1 fruit fly cellular context compared by ENCODE assay signal in the genomic region with DNA sequence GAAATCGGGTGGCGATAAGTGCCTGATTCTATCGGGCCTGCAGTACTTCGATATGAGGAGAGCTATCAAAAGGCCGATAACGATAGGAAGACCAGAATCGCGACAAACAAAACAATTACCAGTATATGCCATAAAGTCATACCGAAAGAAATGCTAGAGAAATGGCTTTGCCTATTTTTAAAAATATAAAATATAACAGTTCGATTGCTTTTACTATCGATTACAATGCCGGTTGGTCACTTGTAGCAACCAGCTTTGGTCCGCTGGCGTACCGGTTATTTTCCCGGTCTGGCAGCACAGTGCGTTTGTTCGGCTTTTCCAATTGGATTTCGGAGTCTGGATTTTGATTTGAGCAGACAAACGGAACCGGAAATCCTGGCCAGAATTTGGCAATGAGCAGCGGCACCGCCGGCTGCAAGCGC.
A peak's percentile ranks its signal among the peaks of the same experiment; 100 is the strongest.
TF ChIP-seq lines count a peak whose summit lies in the region.

A gene (minus strand): TSS at position 6 of the 422 bp plus-strand sequence.
A gene (plus strand): TSS at position 287 of the 422 bp plus-strand sequence.
A gene (plus strand): TSS at position 287 of the 422 bp plus-strand sequence.

TF ChIP-seq in whole organism, embryonic, 481 proteins besides CTCF, POLR2A, EP300 and RAD21 (continued from another document and continues in another):
- TF ChIP-seq CG30020 (tag; optimal IDR thresholded peaks at IDR 0.05; lab: Kevin White, UChicago) (peak; percentile 50), Dip3 (GFP tag; optimal IDR thresholded peaks at IDR 0.05; lab: Kevin White, UChicago) (peak; percentile 8), lilli (GFP tag; optimal IDR thresholded peaks at IDR 0.05; lab: Kevin White, UChicago) (peak; percentile 18), CG12659 (GFP tag; optimal IDR thresholded peaks at IDR 0.05; lab: Kevin White, UChicago) (peak; percentile 56), BEAF-32 (GFP tag; optimal IDR thresholded peaks at IDR 0.05; lab: Kevin White, UChicago) (peak; percentile 81), Bdp1 (GFP tag; optimal IDR thresholded peaks at IDR 0.05; lab: Kevin White, UChicago) (peak; percentile 21), CrebB (tag; optimal IDR thresholded peaks at IDR 0.05; lab: Kevin White, UChicago) (peak; percentile 26), CG15514 (GFP tag; optimal IDR thresholded peaks at IDR 0.05; lab: Kevin White, UChicago) (peak; percentile 94), CG14860 (GFP tag; IDR thresholded peaks at IDR 0.05; lab: Robert Waterston, UW; ENCODE audit: partially characterized antibody) (peak; percentile 99), CG17186 (GFP tag; optimal IDR thresholded peaks at IDR 0.05; lab: Kevin White, UChicago) (peak; percentile 9), CG9817 (tag; optimal IDR thresholded peaks at IDR 0.05; lab: Kevin White, UChicago) (peak; percentile 8), phol (tag; optimal IDR thresholded peaks at IDR 0.05; lab: Kevin White, UChicago) (peak; percentile 67), Ets97D (GFP tag; optimal IDR thresholded peaks at IDR 0.05; lab: Kevin White, UChicago) (peak; percentile 80), ttk (GFP tag; IDR thresholded peaks at IDR 0.05; lab: Robert Waterston, UW) (no peak), ems (GFP tag; optimal IDR thresholded peaks at IDR 0.05; lab: Kevin White, UChicago) (peak; percentile 13), esg (GFP tag; conservative IDR thresholded peaks at IDR 0.05; lab: Robert Waterston, UW) (no peak), CG4617 (GFP tag; optimal IDR thresholded peaks at IDR 0.05; lab: Kevin White, UChicago; ENCODE audit: borderline replicate concordance) (peak; percentile 59), Dll (GFP tag; IDR thresholded peaks at IDR 0.05; lab: Robert Waterston, UW; ENCODE audit: partially characterized antibody) (peak; percentile 94), CG12942 (GFP tag; optimal IDR thresholded peaks at IDR 0.05; lab: Kevin White, UChicago) (no peak), sob (GFP tag; IDR thresholded peaks at IDR 0.05; lab: Robert Waterston, UW) (peak; percentile 31; the same call in 1 of the 2 replicates), Ravus (GFP tag; IDR thresholded peaks at IDR 0.05; lab: Robert Waterston, UW) (no peak), dan (GFP tag; IDR thresholded peaks at IDR 0.05; lab: Robert Waterston, UW) (no peak), vfl (GFP tag; optimal IDR thresholded peaks at IDR 0.05; lab: Kevin White, UChicago) (peak; percentile 19), CG4820 (GFP tag; optimal IDR thresholded peaks at IDR 0.05; lab: Kevin White, UChicago) (no peak), Med (GFP tag; lab: Kevin White, UChicago) (peak; percentile 69), Gug (GFP tag; IDR thresholded peaks at IDR 0.05; lab: Robert Waterston, UW) (no peak; the same call in 3 of the 4 replicates), gfzf (GFP tag; optimal IDR thresholded peaks at IDR 0.05; lab: Kevin White, UChicago) (peak; percentile 16), chinmo (GFP tag; IDR thresholded peaks at IDR 0.05; lab: Robert Waterston, UW; ENCODE audit: partially characterized antibody) (peak; percentile 75; the same call in 2 of the 4 replicates), GATAe (GFP tag; conservative IDR thresholded peaks at IDR 0.05; lab: Robert Waterston, UW) (no peak), Tbp (GFP tag; optimal IDR thresholded peaks at IDR 0.05; lab: Kevin White, UChicago) (no peak), Abd-B (GFP tag; optimal IDR thresholded peaks at IDR 0.05; lab: Kevin White, UChicago) (no peak), CG34224 (GFP tag; IDR thresholded peaks at IDR 0.05; lab: Robert Waterston, UW; ENCODE audit: partially characterized antibody) (peak; percentile 96), bbx (GFP tag; IDR thresholded peaks at IDR 0.05; lab: Robert Waterston, UW; ENCODE audit: partially characterized antibody) (peak; percentile 93), CG13775 (GFP tag; optimal IDR thresholded peaks at IDR 0.05; lab: Kevin White, UChicago) (peak; percentile 32), insv (GFP tag; optimal IDR thresholded peaks at IDR 0.05; lab: Kevin White, UChicago) (peak; percentile 91 to 98), CoRest (tag; optimal IDR thresholded peaks at IDR 0.05; lab: Kevin White, UChicago) (peak; percentile 58), nerfin-2 (GFP tag; IDR thresholded peaks at IDR 0.05; lab: Robert Waterston, UW; ENCODE audit: partially characterized antibody) (peak; percentile 100), zen2 (GFP tag; IDR thresholded peaks at IDR 0.05; lab: Robert Waterston, UW; ENCODE audit: partially characterized antibody) (peak; percentile 92), CG9797 (GFP tag; optimal IDR thresholded peaks at IDR 0.05; lab: Kevin White, UChicago) (peak; percentile 45), zen (tag; optimal IDR thresholded peaks at IDR 0.05; lab: Kevin White, UChicago) (peak; percentile 16), CG15696 (tag; optimal IDR thresholded peaks at IDR 0.05; lab: Kevin White, UChicago) (peak; percentile 14), lola (GFP tag; optimal IDR thresholded peaks at IDR 0.05; lab: Kevin White, UChicago) (no peak), crol (GFP tag; IDR thresholded peaks at IDR 0.05; lab: Robert Waterston, UW) (no peak), hb (GFP tag; IDR thresholded peaks at IDR 0.05; lab: Robert Waterston, UW; ENCODE audit: partially characterized antibody) (peak; percentile 98), CG15479 (GFP tag; optimal IDR thresholded peaks at IDR 0.05; lab: Kevin White, UChicago) (peak; percentile 38), CG6791 (GFP tag; IDR thresholded peaks at IDR 0.05; lab: Robert Waterston, UW; ENCODE audit: partially characterized antibody) (peak; percentile 97), CG18764 (GFP tag; optimal IDR thresholded peaks at IDR 0.05; lab: Kevin White, UChicago) (peak; percentile 95), Elba2 (GFP tag; optimal IDR thresholded peaks at IDR 0.05; lab: Kevin White, UChicago) (peak; percentile 54), Myb (GFP tag; optimal IDR thresholded peaks at IDR 0.05; lab: Kevin White, UChicago) (peak; percentile 76), CG2129 (GFP tag; IDR thresholded peaks at IDR 0.05; lab: Robert Waterston, UW; ENCODE audit: partially characterized antibody) (peak; percentile 55), CG8290 (GFP tag; optimal IDR thresholded peaks at IDR 0.05; lab: Kevin White, UChicago) (peak; percentile 60), CG8290 (tag; optimal IDR thresholded peaks at IDR 0.05; lab: Kevin White, UChicago) (no peak), Dbx (GFP tag; IDR thresholded peaks at IDR 0.05; lab: Robert Waterston, UW) (0 out of 3 replicates have a peak, but pooled peaks have one; percentile 13), Ssrp (tag; optimal IDR thresholded peaks at IDR 0.05; lab: Kevin White, UChicago) (no peak), CG12299 (tag; optimal IDR thresholded peaks at IDR 0.05; lab: Kevin White, UChicago) (peak; percentile 2), Stat92E (GFP tag; optimal IDR thresholded peaks at IDR 0.05; lab: Kevin White, UChicago) (peak in 1 of 3 experiments; percentile 17), twi (tag; optimal IDR thresholded peaks at IDR 0.05; lab: Kevin White, UChicago) (peak; percentile 14), gce (GFP tag; IDR thresholded peaks at IDR 0.05; lab: Robert Waterston, UW) (no peak), CG13424 (tag; optimal IDR thresholded peaks at IDR 0.05; lab: Kevin White, UChicago) (peak; percentile 25), Ets65A (GFP tag; lab: Kevin White, UChicago) (peak; percentile 86), Opbp (GFP tag; IDR thresholded peaks at IDR 0.05; lab: Robert Waterston, UW; ENCODE audit: partially characterized antibody) (peak; percentile 88), ro (GFP tag; IDR thresholded peaks at IDR 0.05; lab: Robert Waterston, UW) (no peak), dimm (GFP tag; IDR thresholded peaks at IDR 0.05; lab: Robert Waterston, UW) (no peak), sens (GFP tag; lab: Kevin White, UChicago) (peak; percentile 84), Sin3A (optimal IDR thresholded peaks at IDR 0.05; lab: Kevin White, UChicago) (peak; percentile 84), inv (GFP tag; IDR thresholded peaks at IDR 0.05; lab: Robert Waterston, UW; ENCODE audit: partially characterized antibody) (peak; percentile 91), CG12104 (GFP tag; optimal IDR thresholded peaks at IDR 0.05; lab: Kevin White, UChicago) (no peak), Doc3 (GFP tag; IDR thresholded peaks at IDR 0.05; lab: Robert Waterston, UW; ENCODE audit: partially characterized antibody) (peak; percentile 83), CG33213 (GFP tag; optimal IDR thresholded peaks at IDR 0.05; lab: Kevin White, UChicago) (peak; percentile 48), Antp (GFP tag; optimal IDR thresholded peaks at IDR 0.05; lab: Kevin White, UChicago) (peak; percentile 1), unc-4 (GFP tag; IDR thresholded peaks at IDR 0.05; lab: Robert Waterston, UW; ENCODE audit: partially characterized antibody) (peak; percentile 86), Deaf1 (tag; optimal IDR thresholded peaks at IDR 0.05; lab: Kevin White, UChicago) (peak; percentile 55), dpn (GFP tag; optimal IDR thresholded peaks at IDR 0.05; lab: Kevin White, UChicago) (peak; percentile 19 to 29), CG30403 (GFP tag; optimal IDR thresholded peaks at IDR 0.05; lab: Kevin White, UChicago) (peak; percentile 34), CG18011 (GFP tag; optimal IDR thresholded peaks at IDR 0.05; lab: Kevin White, UChicago) (peak; percentile 98), Mad (GFP tag; optimal IDR thresholded peaks at IDR 0.05; lab: Kevin White, UChicago) (peak; percentile 20), CG12236 (GFP tag; optimal IDR thresholded peaks at IDR 0.05; lab: Kevin White, UChicago) (no peak), sna (GFP tag; IDR thresholded peaks at IDR 0.05; lab: Robert Waterston, UW; ENCODE audit: partially characterized antibody) (peak; percentile 96), seq (GFP tag; IDR thresholded peaks at IDR 0.05; lab: Robert Waterston, UW) (no peak), pan (optimal IDR thresholded peaks at IDR 0.05; lab: Kevin White, UChicago) (no peak), pan (GFP tag; optimal IDR thresholded peaks at IDR 0.05 in 1 of 2, IDR thresholded peaks at IDR 0.05 in 1 of 2) (no peak), CG18476 (GFP tag; optimal IDR thresholded peaks at IDR 0.05; lab: Kevin White, UChicago) (peak; percentile 6), Scr (GFP tag; IDR thresholded peaks at IDR 0.05; lab: Robert Waterston, UW; ENCODE audit: partially characterized antibody) (peak; percentile 92), Lhr (GFP tag; optimal IDR thresholded peaks at IDR 0.05; lab: Kevin White, UChicago) (peak; percentile 47), CG8924 (tag; optimal IDR thresholded peaks at IDR 0.05; lab: Kevin White, UChicago) (peak; percentile 18), Xbp1 (GFP tag; optimal IDR thresholded peaks at IDR 0.05; lab: Kevin White, UChicago) (peak; percentile 32), pho (GFP tag; optimal IDR thresholded peaks at IDR 0.05; lab: Kevin White, UChicago) (peak; percentile 1), Dp (GFP tag; optimal IDR thresholded peaks at IDR 0.05; lab: Kevin White, UChicago) (peak; percentile 77), CG42726 (GFP tag; IDR thresholded peaks at IDR 0.05; lab: Robert Waterston, UW; ENCODE audit: partially characterized antibody) (peak; percentile 74), crp (GFP tag; optimal IDR thresholded peaks at IDR 0.05; lab: Kevin White, UChicago) (peak in 1 of 2 experiments; percentile 70), CG11560 (tag; IDR thresholded peaks at IDR 0.05; lab: Robert Waterston, UW) (0 out of 3 replicates have a peak, but pooled peaks have one; percentile 36), ken (GFP tag; IDR thresholded peaks at IDR 0.05; lab: Robert Waterston, UW) (0 out of 3 replicates have a peak, but pooled peaks have one; percentile 39), CG9932 (GFP tag; IDR thresholded peaks at IDR 0.05; lab: Robert Waterston, UW) (peak; percentile 33; the same call in 1 of the 2 replicates), YL-1 (GFP tag; optimal IDR thresholded peaks at IDR 0.05; lab: Kevin White, UChicago) (peak; percentile 67), CG13894 (tag; optimal IDR thresholded peaks at IDR 0.05; lab: Kevin White, UChicago) (no peak), nmo (GFP tag; optimal IDR thresholded peaks at IDR 0.05; lab: Kevin White, UChicago) (peak; percentile 66), tup (GFP tag; optimal IDR thresholded peaks at IDR 0.05; lab: Kevin White, UChicago) (no peak), Rfx (GFP tag; IDR thresholded peaks at IDR 0.05; lab: Robert Waterston, UW) (peak; percentile 39; the same call in 1 of the 2 replicates), CG2120 (GFP tag; optimal IDR thresholded peaks at IDR 0.05; lab: Kevin White, UChicago) (peak; percentile 24), CG9727 (GFP tag; optimal IDR thresholded peaks at IDR 0.05; lab: Kevin White, UChicago) (peak; percentile 27), CG16813 (GFP tag; IDR thresholded peaks at IDR 0.05; lab: Robert Waterston, UW; ENCODE audit: partially characterized antibody) (peak; percentile 96), sc (optimal IDR thresholded peaks at IDR 0.05; lab: Kevin White, UChicago) (no peak), sc (GFP tag; optimal IDR thresholded peaks at IDR 0.05; lab: Kevin White, UChicago) (no peak), Sry-δ (GFP tag; optimal IDR thresholded peaks at IDR 0.05; lab: Kevin White, UChicago) (peak; percentile 79), HLH54F (GFP tag; optimal IDR thresholded peaks at IDR 0.05; lab: Kevin White, UChicago) (peak; percentile 6), Ada2b (GFP tag; IDR thresholded peaks at IDR 0.05; lab: Robert Waterston, UW) (no peak), trem (tag; optimal IDR thresholded peaks at IDR 0.05; lab: Kevin White, UChicago) (peak; percentile 79), fd96Cb (tag; optimal IDR thresholded peaks at IDR 0.05; lab: Kevin White, UChicago) (no peak), CG7963 (GFP tag; IDR thresholded peaks at IDR 0.05; lab: Robert Waterston, UW; ENCODE audit: partially characterized antibody) (peak; percentile 99), CG10267 (tag; optimal IDR thresholded peaks at IDR 0.05; lab: Kevin White, UChicago) (peak; percentile 42), gcm2 (GFP tag; optimal IDR thresholded peaks at IDR 0.05; lab: Kevin White, UChicago) (no peak), Pdp1 (GFP tag; optimal IDR thresholded peaks at IDR 0.05; lab: Kevin White, UChicago) (peak in 1 of 2 experiments; percentile 21), mld (GFP tag; IDR thresholded peaks at IDR 0.05; lab: Robert Waterston, UW; ENCODE audit: partially characterized antibody) (peak; percentile 93; the same call in 2 of the 3 replicates), pzg (GFP tag; optimal IDR thresholded peaks at IDR 0.05; lab: Kevin White, UChicago) (peak; percentile 87), Dfd (GFP tag; optimal IDR thresholded peaks at IDR 0.05; lab: Kevin White, UChicago) (no peak), nau (GFP tag; optimal IDR thresholded peaks at IDR 0.05; lab: Kevin White, UChicago) (no peak), CG6272 (GFP tag; IDR thresholded peaks at IDR 0.05; lab: Robert Waterston, UW) (no peak), vnd (GFP tag; IDR thresholded peaks at IDR 0.05; lab: Robert Waterston, UW; ENCODE audit: partially characterized antibody) (peak; percentile 98), HmgZ (tag; optimal IDR thresholded peaks at IDR 0.05; lab: Kevin White, UChicago) (peak; percentile 53), mam (GFP tag; optimal IDR thresholded peaks at IDR 0.05; lab: Kevin White, UChicago) (peak; percentile 4)
